Fruit fly (Drosophila melanogaster) whole organism, embryonic: ENCODE results near the gene CG3339.
A peak's percentile ranks its signal among the peaks of the same experiment; 100 is the strongest.

ENCODE experiments used
- ATbp ChIP-seq: fragments of 200-800 bp; sonication (Bioruptor generic); optimal IDR thresholded peaks from 2 replicates; lab custom pipeline; 2017; ENCODE audit warnings: missing biosample characterization, mild to moderate bottlenecking, missing genetic modification characterization, missing genetic modification reagents
- Ada2b ChIP-seq: fragments of 200-800 bp; sonication (Bioruptor generic); IDR thresholded peaks from 2 replicates; pipeline ENCODE4 v1.3.6; 2022; ENCODE audit warnings: missing biosample characterization, missing genetic modification characterization
- B-H2 ChIP-seq: fragments of 200-800 bp; sonication (Bioruptor generic); optimal IDR thresholded peaks from 2 replicates; lab custom pipeline; 2018; ENCODE audit warnings: missing biosample characterization, mild to moderate bottlenecking, missing genetic modification characterization
- CG10274 ChIP-seq: fragments of 200-800 bp; sonication (Bioruptor generic); optimal IDR thresholded peaks from 3 replicates; lab custom pipeline; 2017; ENCODE audit warnings: missing biosample characterization, mild to moderate bottlenecking, missing genetic modification characterization
- CG12236 ChIP-seq: fragments of 200-800 bp; sonication (Bioruptor generic); optimal IDR thresholded peaks from 2 replicates; lab custom pipeline; 2016; ENCODE audit warnings: missing biosample characterization, missing genetic modification characterization
- CG12659 ChIP-seq: fragments of 200-800 bp; sonication (Bioruptor generic); optimal IDR thresholded peaks from 3 replicates; lab custom pipeline; 2017; ENCODE audit warnings: mild to moderate bottlenecking, missing biosample characterization, missing genetic modification reagents, missing genetic modification characterization
- CG12942 ChIP-seq: fragments of 200-800 bp; sonication (Bioruptor generic); optimal IDR thresholded peaks from 3 replicates; lab custom pipeline; 2016; ENCODE audit warnings: missing biosample characterization, missing genetic modification characterization
- CG14014 ChIP-seq: fragments of 200-800 bp; sonication (Bioruptor generic); IDR thresholded peaks from 2 replicates; pipeline ENCODE4 v1.3.6; 2022; ENCODE audit warnings: missing biosample characterization, missing genetic modification characterization
- CG14965 ChIP-seq: fragments of 200-800 bp; sonication (Bioruptor generic); optimal IDR thresholded peaks from 2 replicates; lab custom pipeline; 2016; ENCODE audit warnings: missing biosample characterization, missing genetic modification characterization, borderline replicate concordance
- CG15011 ChIP-seq: fragments of 200-800 bp; sonication (Bioruptor generic); optimal IDR thresholded peaks from 3 replicates; lab custom pipeline; 2018; ENCODE audit warnings: missing biosample characterization, mild to moderate bottlenecking, missing genetic modification characterization
- CG18011 ChIP-seq: fragments of 200-800 bp; sonication (Bioruptor generic); optimal IDR thresholded peaks from 2 replicates; lab custom pipeline; 2017; ENCODE audit warnings: missing biosample characterization, missing genetic modification characterization, mild to moderate bottlenecking, moderate library complexity, missing genotype
- CG31224 ChIP-seq: fragments of 200-800 bp; sonication (Bioruptor generic); IDR thresholded peaks from 2 replicates; pipeline ENCODE4 v1.3.6; 2022; ENCODE audit warnings: missing biosample characterization, missing genetic modification characterization
- CG32767 ChIP-seq: fragments of 200-800 bp; sonication (Bioruptor generic); IDR thresholded peaks from 2 replicates; pipeline ENCODE4 v1.3.6; 2022; ENCODE audit warnings: missing biosample characterization, missing genetic modification characterization
- CG4404 ChIP-seq: fragments of 200-800 bp; sonication (Bioruptor generic); IDR thresholded peaks from 2 replicates; pipeline ENCODE4 v1.3.6; 2022; ENCODE audit warnings: missing biosample characterization, missing genetic modification characterization
- CG4617 ChIP-seq: fragments of 200-800 bp; sonication (Bioruptor generic); optimal IDR thresholded peaks from 3 replicates; lab custom pipeline; 2016; ENCODE audit warnings: missing biosample characterization, missing genetic modification characterization, borderline replicate concordance
- CG4854 ChIP-seq: fragments of 200-800 bp; sonication (Bioruptor generic); optimal IDR thresholded peaks from 2 replicates; lab custom pipeline; 2016; ENCODE audit warnings: missing biosample characterization, missing genetic modification characterization, inconsistent platforms
- CG7745 ChIP-seq: fragments of 200-800 bp; sonication (Bioruptor generic); optimal IDR thresholded peaks from 2 replicates; lab custom pipeline; 2018; ENCODE audit warnings: missing biosample characterization, mild to moderate bottlenecking, missing genetic modification characterization, moderate library complexity
- CG8281 ChIP-seq: fragments of 200-800 bp; sonication (Bioruptor generic); optimal IDR thresholded peaks from 2 replicates; lab custom pipeline; 2018; ENCODE audit warnings: missing biosample characterization, mild to moderate bottlenecking, missing genetic modification characterization, moderate library complexity
- Dip3 ChIP-seq: fragments of 200-800 bp; sonication (Bioruptor generic); optimal IDR thresholded peaks from 3 replicates; lab custom pipeline; 2016; ENCODE audit warnings: missing biosample characterization, missing genetic modification characterization
- Dp ChIP-seq: fragments of 200-800 bp; sonication (Bioruptor generic); optimal IDR thresholded peaks from 2 replicates; lab custom pipeline; 2018; ENCODE audit warnings: missing biosample characterization, mild to moderate bottlenecking, missing genetic modification characterization, moderate library complexity
- Drgx ChIP-seq: fragments of 200-800 bp; sonication (Bioruptor generic); IDR thresholded peaks from 2 replicates; pipeline ENCODE4 v1.3.6; 2022; ENCODE audit warnings: missing biosample characterization, missing genetic modification characterization
- HHEX ChIP-seq: fragments of 200-800 bp; sonication (Bioruptor generic); optimal IDR thresholded peaks from 3 replicates; lab custom pipeline; 2017; ENCODE audit warnings: missing biosample characterization, mild to moderate bottlenecking, missing genetic modification characterization, missing genetic modification reagents
- HLH3B ChIP-seq: fragments of 200-800 bp; sonication (Bioruptor generic); IDR thresholded peaks from 2 replicates; pipeline ENCODE4 v1.3.6; 2022; ENCODE audit warnings: missing biosample characterization, missing genetic modification characterization
- HLH54F ChIP-seq: fragments of 200-800 bp; sonication (Bioruptor generic); optimal IDR thresholded peaks from 3 replicates; lab custom pipeline; 2016; ENCODE audit warnings: missing biosample characterization, missing genetic modification characterization
- Mad ChIP-seq: fragments of 200-800 bp; sonication (Bioruptor generic); optimal IDR thresholded peaks from 2 replicates; lab custom pipeline; 2016; ENCODE audit warnings: missing biosample characterization, missing genetic modification characterization
- Meics ChIP-seq: fragments of 200-800 bp; sonication (Bioruptor generic); optimal IDR thresholded peaks from 2 replicates; lab custom pipeline; 2017; ENCODE audit warnings: missing biosample characterization, mild to moderate bottlenecking, missing genetic modification characterization
- NC2α ChIP-seq: fragments of 200-800 bp; sonication (Bioruptor generic); optimal IDR thresholded peaks from 2 replicates; lab custom pipeline; 2016; ENCODE audit warnings: missing biosample characterization, missing genetic modification characterization
- Neu2 ChIP-seq: fragments of 200-800 bp; sonication (Bioruptor generic); optimal IDR thresholded peaks from 3 replicates; lab custom pipeline; 2016; ENCODE audit warnings: missing biosample characterization, missing genetic modification characterization, borderline replicate concordance
- Pdp1 ChIP-seq, 2 experiments: fragments of 200-800 bp; sonication (Bioruptor generic); optimal IDR thresholded peaks; 3 replicates each; lab custom pipeline; 2016; ENCODE audit warnings: missing biosample characterization in 2 of 2, missing genetic modification characterization in 2 of 2, mild to moderate bottlenecking in 1 of 2, moderate library complexity in 1 of 2
- Sox100B ChIP-seq: fragments of 200-800 bp; sonication (Bioruptor generic); optimal IDR thresholded peaks from 3 replicates; lab custom pipeline; 2018; ENCODE audit warnings: missing biosample characterization, mild to moderate bottlenecking, missing genetic modification characterization
- Xbp1 ChIP-seq: fragments of 200-800 bp; sonication (Bioruptor generic); optimal IDR thresholded peaks from 3 replicates; lab custom pipeline; 2016; ENCODE audit warnings: missing biosample characterization, mild to moderate bottlenecking, missing genetic modification characterization
- aop ChIP-seq: fragments of 200-800 bp; sonication (Bioruptor generic); IDR thresholded peaks from 2 replicates; pipeline ENCODE4 v1.3.6; 2022; ENCODE audit warnings: missing biosample characterization, missing genetic modification characterization
- bbx ChIP-seq: fragments of 200-800 bp; sonication (Bioruptor generic); IDR thresholded peaks from 2 replicates; pipeline ENCODE4 v1.3.6; 2022; ENCODE audit warnings: missing biosample characterization, missing genetic modification characterization; ENCODE audit not compliant: partially characterized antibody
- crol ChIP-seq: fragments of 200-800 bp; sonication (Bioruptor generic); IDR thresholded peaks from 2 replicates; pipeline ENCODE4 v1.3.6; 2022; ENCODE audit warnings: missing biosample characterization, missing genetic modification characterization
- crp ChIP-seq, 2 experiments: fragments of 200-800 bp; sonication (Bioruptor generic); optimal IDR thresholded peaks; 2 replicates in 1 of 2; 3 replicates in 1 of 2; lab custom pipeline; 2017; ENCODE audit warnings: missing biosample characterization in 2 of 2, missing genetic modification characterization in 2 of 2, mild to moderate bottlenecking in 1 of 2, moderate library complexity in 1 of 2
- dan ChIP-seq: fragments of 200-800 bp; sonication (Bioruptor generic); IDR thresholded peaks from 2 replicates; pipeline ENCODE4 v1.3.6; 2022; ENCODE audit warnings: missing biosample characterization, missing genetic modification characterization
- dm ChIP-seq: fragments of 200-800 bp; sonication (Bioruptor generic); optimal IDR thresholded peaks from 3 replicates; lab custom pipeline; 2016; ENCODE audit warnings: missing biosample characterization, missing genetic modification characterization
- grn ChIP-seq: fragments of 200-800 bp; sonication (Bioruptor generic); optimal IDR thresholded peaks from 3 replicates; lab custom pipeline; 2017; ENCODE audit warnings: missing biosample characterization, missing genetic modification characterization
- mam ChIP-seq: fragments of 200-800 bp; sonication (Bioruptor generic); optimal IDR thresholded peaks from 3 replicates; lab custom pipeline; 2016; ENCODE audit warnings: missing biosample characterization, missing genetic modification characterization
- oc ChIP-seq: fragments of 200-800 bp; sonication (Bioruptor generic); optimal IDR thresholded peaks from 2 replicates; lab custom pipeline; 2018; ENCODE audit warnings: missing biosample characterization, mild to moderate bottlenecking, missing genetic modification characterization, moderate library complexity
- odd ChIP-seq: fragments of 200-800 bp; sonication (Bioruptor generic); optimal IDR thresholded peaks from 2 replicates; lab custom pipeline; 2017; ENCODE audit warnings: missing biosample characterization, mild to moderate bottlenecking, missing genetic modification characterization
- scrt ChIP-seq: fragments of 200-800 bp; sonication (Bioruptor generic); optimal IDR thresholded peaks from 2 replicates; lab custom pipeline; 2018; ENCODE audit warnings: missing biosample characterization, mild to moderate bottlenecking, missing genetic modification characterization, moderate library complexity
- sima ChIP-seq: fragments of 200-800 bp; sonication (Bioruptor generic); optimal IDR thresholded peaks from 2 replicates; lab custom pipeline; 2016; ENCODE audit warnings: missing biosample characterization, missing genetic modification characterization
- sisA ChIP-seq: fragments of 200-800 bp; sonication (Bioruptor generic); IDR thresholded peaks from 2 replicates; pipeline ENCODE4 v1.3.6; 2022; ENCODE audit warnings: missing biosample characterization, missing genetic modification characterization
- sqz ChIP-seq: fragments of 200-800 bp; sonication (Bioruptor generic); optimal IDR thresholded peaks from 3 replicates; lab custom pipeline; 2018; ENCODE audit warnings: missing biosample characterization, mild to moderate bottlenecking, missing genetic modification characterization
- ssp ChIP-seq: fragments of 200-800 bp; sonication (Bioruptor generic); IDR thresholded peaks from 2 replicates; pipeline ENCODE4 v1.3.6; 2022; ENCODE audit warnings: missing biosample characterization, missing genetic modification characterization
- tup ChIP-seq: fragments of 200-800 bp; sonication (Bioruptor generic); optimal IDR thresholded peaks from 2 replicates; lab custom pipeline; 2016; ENCODE audit warnings: missing biosample characterization, mild to moderate bottlenecking, missing genetic modification characterization, moderate library complexity
- zf30C ChIP-seq: fragments of 200-800 bp; sonication (Bioruptor generic); optimal IDR thresholded peaks from 3 replicates; lab custom pipeline; 2018; ENCODE audit warnings: missing biosample characterization, mild to moderate bottlenecking, missing genetic modification characterization

Gene CG3339

dm6 chr3R:27263434-27264215 lies 58.5 kb downstream of the CG3339 start, which contains the start of gene woc (continued):
- TF ChIP-seq CG31224 (GFP tag; lab: Robert Waterston, UW) (peak; percentile 43; the same call in 1 of the 2 replicates), dm (GFP tag; lab: Kevin White, UChicago) (peak; percentile 70), Mad (GFP tag; lab: Kevin White, UChicago) (no peak), sqz (GFP tag; lab: Kevin White, UChicago) (peak; percentile 87), oc (tag; lab: Kevin White, UChicago) (no peak), Pdp1 (GFP tag; optimal IDR thresholded peaks at IDR 0.05; lab: Kevin White, UChicago) (peak; percentile 48 to 51), Meics (GFP tag; lab: Kevin White, UChicago) (peak; percentile 66), aop (GFP tag; lab: Robert Waterston, UW) (no peak), Sox100B (GFP tag; lab: Kevin White, UChicago) (no peak), Dip3 (GFP tag; lab: Kevin White, UChicago) (peak; percentile 28), CG4617 (GFP tag; lab: Kevin White, UChicago) (peak; percentile 74), CG12659 (GFP tag; lab: Kevin White, UChicago) (peak; percentile 78), Ada2b (GFP tag; lab: Robert Waterston, UW) (peak; percentile 40; the same call in 1 of the 2 replicates), Neu2 (GFP tag; lab: Kevin White, UChicago) (no peak), CG12236 (GFP tag; lab: Kevin White, UChicago) (peak; percentile 1), CG8281 (tag; lab: Kevin White, UChicago) (no peak), B-H2 (GFP tag; lab: Kevin White, UChicago) (no peak), mam (GFP tag; lab: Kevin White, UChicago) (peak; percentile 56), NC2α (peak; percentile 55), tup (GFP tag; lab: Kevin White, UChicago) (no peak), dan (GFP tag; lab: Robert Waterston, UW) (no peak), zf30C (peak; percentile 90), HLH54F (peak; percentile 78), Dp (GFP tag; lab: Kevin White, UChicago) (peak; percentile 76), CG15011 (GFP tag; lab: Kevin White, UChicago) (no peak), HHEX (GFP tag; lab: Kevin White, UChicago) (no peak), CG4404 (peak; percentile 37; the same call in 1 of the 2 replicates), sisA (GFP tag; lab: Robert Waterston, UW) (peak; percentile 60), crol (GFP tag; lab: Robert Waterston, UW) (no peak), ssp (peak; percentile 43; the same call in 1 of the 2 replicates), CG12942 (GFP tag; lab: Kevin White, UChicago) (no peak), CG4854 (GFP tag; lab: Kevin White, UChicago) (no peak), CG18011 (GFP tag; lab: Kevin White, UChicago) (peak; percentile 37), sima (GFP tag; lab: Kevin White, UChicago) (no peak), ATbp (GFP tag; lab: Kevin White, UChicago) (no peak), Xbp1 (peak; percentile 48), CG14965 (GFP tag; lab: Kevin White, UChicago) (no peak), Drgx (GFP tag; lab: Robert Waterston, UW) (peak; percentile 74), CG14014 (GFP tag; lab: Robert Waterston, UW) (peak; percentile 45; the same call in 1 of the 2 replicates), CG7745 (tag; lab: Kevin White, UChicago) (no peak), odd (no peak), grn (GFP tag; lab: Kevin White, UChicago) (no peak), CG10274 (GFP tag; lab: Kevin White, UChicago) (no peak), CG32767 (peak; percentile 78), crp (GFP tag; optimal IDR thresholded peaks at IDR 0.05; lab: Kevin White, UChicago) (no peak), bbx (GFP tag; lab: Robert Waterston, UW) (peak; percentile 89), HLH3B (GFP tag; lab: Robert Waterston, UW) (peak; percentile 52; the same call in 1 of the 2 replicates), scrt (GFP tag; lab: Kevin White, UChicago) (peak; percentile 8)
